Worm (Caenorhabditis elegans): ENCODE results near the gene fbxa-150.

fbxa-150 gene

ce11 chrV:20517005-20517404 is 5.4 kb upstream of the fbxa-150 start:
- no peak for TF ChIP-seq swsn-7 (tag; optimal IDR thresholded peaks at IDR 0.05)
- peak; percentile 37 for TF ChIP-seq nhr-85 (tag)
- no peak for TF ChIP-seq ces-1 (GFP tag; optimal IDR thresholded peaks at IDR 0.05)

DNA sequence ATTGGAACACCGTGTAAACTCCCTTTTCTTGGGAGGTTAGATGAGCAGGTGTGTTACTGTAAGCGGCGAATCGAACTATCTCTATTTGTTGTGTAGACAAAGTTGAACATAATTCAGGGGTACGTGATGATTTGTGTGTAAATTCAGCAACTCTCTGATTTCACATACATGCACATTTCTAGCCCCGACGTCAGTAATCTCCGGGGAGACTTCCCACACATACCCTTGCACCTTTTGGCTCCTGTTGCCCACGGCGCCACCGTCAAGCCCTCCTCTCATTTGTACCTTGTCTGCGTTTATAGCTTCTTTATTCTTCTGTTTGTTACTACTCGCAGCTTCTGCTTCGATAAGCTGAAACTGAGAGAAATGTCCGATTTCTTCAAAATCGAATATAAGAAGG is 3.5 kb upstream of the fbxa-150 start, which contains the start of gene Y38H6C.25:
Gene Y38H6C.25, plus strand, starts transcription at position 301 of the 400 bp plus-strand sequence.
- TF ChIP-seq F16B12.6 (tag; optimal IDR thresholded peaks at IDR 0.05) (no peak), ama-1 (optimal IDR thresholded peaks at IDR 0.05) (no peak), jun-1 (tag; optimal IDR thresholded peaks at IDR 0.05) (no peak), nhr-237 (tag; optimal IDR thresholded peaks at IDR 0.05) (no peak)

- peak; percentile 23 for TF ChIP-seq nhr-20 (tag; optimal IDR thresholded peaks at IDR 0.05)
- TF ChIP-seq pqm-1 (tag; optimal IDR thresholded peaks at IDR 0.05): peak; percentile 86
- TF ChIP-seq unc-98 (GFP tag; IDR thresholded peaks at IDR 0.05): no peak
- no peak for TF ChIP-seq dpl-1 (GFP tag; optimal IDR thresholded peaks at IDR 0.05)
- TF ChIP-seq ztf-4 (tag; optimal IDR thresholded peaks at IDR 0.05): no peak
- TF ChIP-seq elt-2 (tag; optimal IDR thresholded peaks at IDR 0.05): peak; percentile 77
These were observed 3.5 kb downstream of the fbxa-150 start, which contains the start of the genes srh-166 and Y38H6C.24 for ce11 chrV:20525816-20526459. Gene srh-166, minus strand, starts transcription at chrV:20525866. Gene Y38H6C.24, plus strand, starts transcription at chrV:20526435.

DNA sequence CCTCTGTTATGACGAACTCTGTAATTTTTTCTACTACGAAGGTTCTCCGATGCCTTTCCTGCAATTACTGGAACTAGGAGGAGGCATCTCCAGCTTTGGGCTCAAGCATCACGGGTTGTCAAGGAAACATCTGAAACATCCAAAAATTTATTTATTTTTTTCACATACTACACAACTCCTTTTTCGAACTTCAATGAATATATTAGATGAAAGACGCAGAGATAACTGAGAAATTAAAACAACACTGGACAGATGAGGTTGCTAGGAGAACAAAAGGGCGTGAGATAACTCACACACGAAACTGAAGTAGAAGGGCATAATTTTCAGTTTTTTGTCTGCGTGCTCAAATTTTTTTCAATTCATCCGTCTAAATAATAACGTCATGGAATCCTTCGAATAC is 5.1 kb downstream of the fbxa-150 start, which contains the start of gene Y38H6C.13:
Gene Y38H6C.13, plus strand, starts transcription at position 301 of the 400 bp plus-strand sequence.
- TF ChIP-seq fkh-8 (tag; optimal IDR thresholded peaks at IDR 0.05) (peak; percentile 3), ces-1 (GFP tag; optimal IDR thresholded peaks at IDR 0.05) (no peak)

ce11 chrV:20534072-20534471 is 11.7 kb downstream of the fbxa-150 start, which contains the start of gene famh-161:
Gene famh-161, minus strand, starts transcription at chrV:20534172.
- no peak for TF ChIP-seq ces-1 (GFP tag; optimal IDR thresholded peaks at IDR 0.05)
- no peak for TF ChIP-seq aha-1 (tag; optimal IDR thresholded peaks at IDR 0.05)
- TF ChIP-seq pqm-1 (tag; optimal IDR thresholded peaks at IDR 0.05): no peak
- TF ChIP-seq unc-130 (tag; optimal IDR thresholded peaks at IDR 0.05): no peak
- TF ChIP-seq egl-13 (tag; optimal IDR thresholded peaks at IDR 0.05): no peak
- peak; percentile 12 for TF ChIP-seq fkh-8 (tag; optimal IDR thresholded peaks at IDR 0.05)

DNA sequence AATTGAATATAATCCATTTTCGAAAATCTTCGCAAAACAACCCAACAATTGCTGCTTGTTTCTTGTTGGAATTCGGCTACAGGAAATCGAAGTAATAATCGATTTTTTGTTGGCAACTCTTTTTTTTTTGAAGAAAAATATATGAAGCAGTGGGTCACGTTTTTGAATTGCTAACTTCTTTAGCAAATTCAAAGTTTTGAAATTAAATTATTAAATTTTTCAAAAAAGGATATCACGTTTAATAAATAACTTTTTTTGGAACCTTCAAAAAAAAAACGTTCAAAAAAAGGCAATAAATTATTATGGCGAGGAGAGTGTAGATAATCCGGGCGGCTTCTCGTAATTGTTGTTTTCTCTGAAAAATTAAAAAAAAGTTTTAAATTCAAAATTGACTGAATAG is 13.8 kb downstream of the fbxa-150 start, which contains the start of gene Y38H6C.15:
Gene Y38H6C.15, minus strand, starts transcription at position 101 of the 400 bp plus-strand sequence.
- no peak for TF ChIP-seq sox-4 (tag; optimal IDR thresholded peaks at IDR 0.05)

DNA sequence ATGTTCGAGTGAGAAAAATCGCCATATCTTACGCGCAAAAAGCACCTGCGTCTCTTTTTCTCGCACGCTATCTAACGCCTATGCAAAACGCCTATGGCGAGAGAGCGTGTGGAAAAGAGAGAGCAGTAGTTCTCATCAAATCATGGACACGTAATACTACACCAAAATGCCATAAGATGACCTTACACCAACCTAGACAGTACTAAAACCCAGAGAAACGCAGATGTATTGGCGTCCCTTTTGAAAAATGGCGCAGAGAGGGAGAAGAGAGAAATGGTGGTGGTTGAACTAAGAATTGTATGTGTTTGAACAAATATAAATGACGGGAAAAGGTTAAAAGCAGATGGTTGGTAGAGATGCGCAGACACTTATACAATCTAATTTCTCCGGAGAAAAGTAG is 16.7 kb downstream of the fbxa-150 start, which contains the start of gene Y38H6C.16:
Gene Y38H6C.16, minus strand, starts transcription at position 293 of the 400 bp plus-strand sequence.
- TF ChIP-seq nhr-47 (tag; optimal IDR thresholded peaks at IDR 0.05) (peak; percentile 13), dpl-1 (GFP tag; optimal IDR thresholded peaks at IDR 0.05) (peak in 1 of 3 experiments; percentile 25), tlp-1 (tag; optimal IDR thresholded peaks at IDR 0.05) (no peak), snpc-4 (tag; optimal IDR thresholded peaks at IDR 0.05) (no peak), unc-98 (GFP tag; IDR thresholded peaks at IDR 0.05) (no peak), efl-3 (GFP tag; optimal IDR thresholded peaks at IDR 0.05) (no peak), ztf-11 (tag; optimal IDR thresholded peaks at IDR 0.05) (no peak), pax-3 (tag; optimal IDR thresholded peaks at IDR 0.05) (no peak), blmp-1 (tag; optimal IDR thresholded peaks at IDR 0.05) (peak; percentile 67), swsn-7 (tag; optimal IDR thresholded peaks at IDR 0.05) (no peak), lin-35 (GFP tag; optimal IDR thresholded peaks at IDR 0.05) (peak in 1 of 2 experiments; percentile 20), snu-23 (GFP tag; optimal IDR thresholded peaks at IDR 0.05) (peak; percentile 21), F16B12.6 (tag; optimal IDR thresholded peaks at IDR 0.05) (peak; percentile 16), xbp-1 (tag; optimal IDR thresholded peaks at IDR 0.05) (peak; percentile 14), nhr-85 (tag) (peak; percentile 73), ceh-8 (GFP tag; optimal IDR thresholded peaks at IDR 0.05) (no peak), mep-1 (tag; optimal IDR thresholded peaks at IDR 0.05) (peak; percentile 25), efl-1 (optimal IDR thresholded peaks at IDR 0.05) (peak; percentile 12 to 19), efl-1 (GFP tag; optimal IDR thresholded peaks at IDR 0.05 in 1 of 2) (peak in 1 of 2 experiments; percentile 83), lsy-2 (tag; optimal IDR thresholded peaks at IDR 0.05) (peak in 1 of 2 experiments; percentile 19)

Data from whole organism, L1 larva.